2 fruit fly cellular contexts compared by ENCODE assay signal in the genomic region with DNA sequence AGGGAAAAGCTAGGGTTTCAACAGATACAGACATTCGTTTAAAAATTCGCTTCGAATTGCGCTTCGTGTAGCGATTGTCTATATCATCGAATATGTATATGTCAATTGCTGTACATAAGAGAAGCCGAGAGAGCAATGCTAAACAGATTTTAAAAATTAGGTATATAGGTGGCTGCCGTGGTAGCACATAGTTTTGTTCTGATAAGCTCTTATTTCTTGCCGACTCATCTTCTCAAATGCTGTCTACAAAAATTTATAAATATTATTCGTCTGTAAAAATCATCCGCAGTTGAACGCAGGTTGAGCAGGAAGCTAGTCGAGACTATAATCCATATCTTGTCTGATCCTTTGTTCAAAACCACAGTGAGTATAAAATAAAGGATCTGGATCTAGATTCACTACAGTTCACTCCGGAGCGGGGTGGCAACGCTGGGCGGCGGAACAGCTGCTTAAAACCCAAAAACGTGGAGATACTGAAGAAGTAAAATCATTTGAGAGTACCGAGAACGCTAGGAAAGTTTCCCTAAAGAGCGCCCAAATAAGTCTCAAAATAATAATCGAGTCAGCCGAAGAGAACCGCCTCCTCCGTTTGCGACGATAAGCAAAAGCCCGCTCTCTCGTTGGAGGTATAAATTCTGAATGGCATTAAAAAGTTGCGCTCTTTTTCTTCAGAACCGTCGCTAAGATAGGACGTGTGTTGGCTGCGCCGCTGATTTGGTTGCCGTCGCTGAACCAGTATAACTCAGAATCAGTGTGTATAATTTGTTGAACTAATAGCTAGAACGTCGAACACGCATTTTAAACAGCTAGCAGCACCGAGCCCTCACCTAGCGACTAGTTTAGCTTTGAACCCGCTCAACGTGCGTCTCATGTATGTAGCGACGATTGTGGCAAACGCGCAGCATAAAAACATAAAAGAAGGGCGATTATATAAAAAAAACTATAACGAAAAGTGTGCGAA.
TF ChIP-seq lines count a peak whose summit lies in the region.

No protein-coding gene starts in this region.

TF ChIP-seq in whole organism, adult, 20 proteins besides CTCF, POLR2A, EP300 and RAD21 (continued from another document):
- TF ChIP-seq Mnt (GFP tag; optimal IDR thresholded peaks at IDR 0.05; lab: Kevin White, UChicago) (peak; percentile 84), Crg-1 (GFP tag; optimal IDR thresholded peaks at IDR 0.05; lab: Kevin White, UChicago) (peak; percentile 7), toe (GFP tag; optimal IDR thresholded peaks at IDR 0.05; lab: Kevin White, UChicago) (no peak), CG33017 (tag; optimal IDR thresholded peaks at IDR 0.05; lab: Kevin White, UChicago) (peak; percentile 11)

TF ChIP-seq in whole organism, embryonic, 481 proteins besides CTCF, POLR2A, EP300 and RAD21 (continued from another document and continues in another):
- peak; percentile 24 for TF ChIP-seq Ets97D (GFP tag; optimal IDR thresholded peaks at IDR 0.05; lab: Kevin White, UChicago)
- TF ChIP-seq Hmx (GFP tag; optimal IDR thresholded peaks at IDR 0.05; lab: Kevin White, UChicago): no peak
- no peak; the same call in 1 of the 2 replicates for TF ChIP-seq MBD-R2 (GFP tag; IDR thresholded peaks at IDR 0.05; lab: Robert Waterston, UW)
- TF ChIP-seq E2f2 (GFP tag; IDR thresholded peaks at IDR 0.05; lab: Robert Waterston, UW): peak; percentile 59
- TF ChIP-seq CG15514 (GFP tag; optimal IDR thresholded peaks at IDR 0.05; lab: Kevin White, UChicago): peak; percentile 99
- TF ChIP-seq CG1602 (GFP tag; optimal IDR thresholded peaks at IDR 0.05; lab: Kevin White, UChicago): no peak
- no peak for TF ChIP-seq HmgD (GFP tag; optimal IDR thresholded peaks at IDR 0.05; lab: Kevin White, UChicago)
- peak; percentile 46; the same call in 1 of the 2 replicates for TF ChIP-seq CG32532 (GFP tag; IDR thresholded peaks at IDR 0.05; lab: Robert Waterston, UW)
- peak; percentile 70 for TF ChIP-seq Fer1 (GFP tag; optimal IDR thresholded peaks at IDR 0.05; lab: Kevin White, UChicago)
- TF ChIP-seq CG2678 (tag; optimal IDR thresholded peaks at IDR 0.05; lab: Kevin White, UChicago): no peak
- 0 out of 3 replicates have a peak, but pooled peaks have one; percentile 39 for TF ChIP-seq ci (GFP tag; IDR thresholded peaks at IDR 0.05; lab: Robert Waterston, UW)
- TF ChIP-seq CG8765 (GFP tag; IDR thresholded peaks at IDR 0.05; lab: Robert Waterston, UW): no peak
- TF ChIP-seq CG16779 (GFP tag; IDR thresholded peaks at IDR 0.05; lab: Robert Waterston, UW): no peak
- no peak for TF ChIP-seq CG31388 (GFP tag; optimal IDR thresholded peaks at IDR 0.05; lab: Kevin White, UChicago)
- TF ChIP-seq HLH3B (GFP tag; IDR thresholded peaks at IDR 0.05; lab: Robert Waterston, UW): no peak
- TF ChIP-seq Pdp1 (GFP tag; optimal IDR thresholded peaks at IDR 0.05; lab: Kevin White, UChicago): peak in 1 of 2 experiments; percentile 69
- peak; percentile 2 for TF ChIP-seq nerfin-1 (tag; optimal IDR thresholded peaks at IDR 0.05; lab: Kevin White, UChicago)
- TF ChIP-seq lilli (GFP tag; optimal IDR thresholded peaks at IDR 0.05; lab: Kevin White, UChicago): peak; percentile 29
- no peak for TF ChIP-seq CG6813 (GFP tag; optimal IDR thresholded peaks at IDR 0.05; lab: Kevin White, UChicago)
- TF ChIP-seq fd102C (GFP tag; optimal IDR thresholded peaks at IDR 0.05; lab: Kevin White, UChicago): no peak
- TF ChIP-seq Dbx (GFP tag; IDR thresholded peaks at IDR 0.05; lab: Robert Waterston, UW): peak; percentile 65; the same call in 2 of the 3 replicates
- no peak for TF ChIP-seq nmo (GFP tag; optimal IDR thresholded peaks at IDR 0.05; lab: Kevin White, UChicago)
- TF ChIP-seq shn (GFP tag; optimal IDR thresholded peaks at IDR 0.05; lab: Kevin White, UChicago): no peak
- no peak for TF ChIP-seq HLH54F (GFP tag; optimal IDR thresholded peaks at IDR 0.05; lab: Kevin White, UChicago)
- no peak for TF ChIP-seq sc (optimal IDR thresholded peaks at IDR 0.05; lab: Kevin White, UChicago)
- TF ChIP-seq sc (GFP tag; optimal IDR thresholded peaks at IDR 0.05; lab: Kevin White, UChicago): no peak
- TF ChIP-seq tx (GFP tag; optimal IDR thresholded peaks at IDR 0.05; lab: Kevin White, UChicago): no peak
- TF ChIP-seq CG31441 (GFP tag; IDR thresholded peaks at IDR 0.05; lab: Robert Waterston, UW): no peak; the same call in 1 of the 2 replicates
- no peak for TF ChIP-seq CG2120 (GFP tag; optimal IDR thresholded peaks at IDR 0.05; lab: Kevin White, UChicago)
- TF ChIP-seq inv (GFP tag; IDR thresholded peaks at IDR 0.05; lab: Robert Waterston, UW; ENCODE audit: partially characterized antibody): peak; percentile 29
- TF ChIP-seq vnd (GFP tag; IDR thresholded peaks at IDR 0.05; lab: Robert Waterston, UW; ENCODE audit: partially characterized antibody): no peak
- TF ChIP-seq toy (GFP tag; IDR thresholded peaks at IDR 0.05; lab: Robert Waterston, UW): no peak
- no peak for TF ChIP-seq disco-r (GFP tag; optimal IDR thresholded peaks at IDR 0.05; lab: Kevin White, UChicago)
- TF ChIP-seq B-H2 (GFP tag; optimal IDR thresholded peaks at IDR 0.05; lab: Kevin White, UChicago): peak; percentile 29
- TF ChIP-seq fd96Cb (tag; optimal IDR thresholded peaks at IDR 0.05; lab: Kevin White, UChicago): no peak
- peak; percentile 52 for TF ChIP-seq CG13287 (GFP tag; IDR thresholded peaks at IDR 0.05; lab: Robert Waterston, UW; ENCODE audit: partially characterized antibody)
- TF ChIP-seq Hr39 (optimal IDR thresholded peaks at IDR 0.05; lab: Kevin White, UChicago): no peak
- no peak for TF ChIP-seq zfh2 (GFP tag; optimal IDR thresholded peaks at IDR 0.05; lab: Kevin White, UChicago)
- no peak for TF ChIP-seq Sox102F (GFP tag; optimal IDR thresholded peaks at IDR 0.05; lab: Kevin White, UChicago)
- TF ChIP-seq CG12071 (GFP tag; optimal IDR thresholded peaks at IDR 0.05; lab: Kevin White, UChicago): no peak
- no peak for TF ChIP-seq CG3726 (GFP tag; IDR thresholded peaks at IDR 0.05; lab: Robert Waterston, UW)
- peak; percentile 36 for TF ChIP-seq CG31365 (tag; optimal IDR thresholded peaks at IDR 0.05; lab: Kevin White, UChicago)
- peak; percentile 87 for TF ChIP-seq CG11695 (GFP tag; IDR thresholded peaks at IDR 0.05; lab: Robert Waterston, UW)
- TF ChIP-seq CG13296 (GFP tag; optimal IDR thresholded peaks at IDR 0.05; lab: Kevin White, UChicago): peak; percentile 64
- no peak for TF ChIP-seq ATbp (GFP tag; optimal IDR thresholded peaks at IDR 0.05; lab: Kevin White, UChicago)
- TF ChIP-seq ranshi (GFP tag; IDR thresholded peaks at IDR 0.05; lab: Robert Waterston, UW): no peak
- TF ChIP-seq CG15601 (tag; optimal IDR thresholded peaks at IDR 0.05; lab: Kevin White, UChicago): peak; percentile 17
- TF ChIP-seq CG2875 (GFP tag; optimal IDR thresholded peaks at IDR 0.05; lab: Kevin White, UChicago): no peak
- TF ChIP-seq ken (GFP tag; IDR thresholded peaks at IDR 0.05; lab: Robert Waterston, UW): no peak; the same call in 2 of the 3 replicates
- TF ChIP-seq Jarid2 (GFP tag; optimal IDR thresholded peaks at IDR 0.05; lab: Kevin White, UChicago): peak; percentile 0
- no peak for TF ChIP-seq odd (GFP tag; optimal IDR thresholded peaks at IDR 0.05; lab: Kevin White, UChicago)
- TF ChIP-seq hth (optimal IDR thresholded peaks at IDR 0.05; lab: Kevin White, UChicago): no peak
- TF ChIP-seq CG9437 (GFP tag; optimal IDR thresholded peaks at IDR 0.05; lab: Kevin White, UChicago): no peak
- no peak for TF ChIP-seq Aef1 (GFP tag; IDR thresholded peaks at IDR 0.05; lab: Robert Waterston, UW)
- TF ChIP-seq prd (optimal IDR thresholded peaks at IDR 0.05; lab: Kevin White, UChicago): no peak
- no peak for TF ChIP-seq prd (GFP tag; IDR thresholded peaks at IDR 0.05; lab: Robert Waterston, UW)
- no peak for TF ChIP-seq CG18619 (GFP tag; optimal IDR thresholded peaks at IDR 0.05; lab: Kevin White, UChicago)
- no peak for TF ChIP-seq CG4707 (GFP tag; optimal IDR thresholded peaks at IDR 0.05; lab: Kevin White, UChicago)
- TF ChIP-seq Gug (GFP tag; IDR thresholded peaks at IDR 0.05; lab: Robert Waterston, UW): no peak
- TF ChIP-seq dysf (GFP tag; IDR thresholded peaks at IDR 0.05; lab: Robert Waterston, UW): no peak
- peak; percentile 98 for TF ChIP-seq CG3163 (GFP tag; optimal IDR thresholded peaks at IDR 0.05; lab: Kevin White, UChicago)
- TF ChIP-seq pho (GFP tag; optimal IDR thresholded peaks at IDR 0.05; lab: Kevin White, UChicago): no peak
- no peak for TF ChIP-seq lov (optimal IDR thresholded peaks at IDR 0.05; lab: Kevin White, UChicago)
- TF ChIP-seq lov (GFP tag; IDR thresholded peaks at IDR 0.05; lab: Robert Waterston, UW): no peak
- TF ChIP-seq CG10366 (GFP tag; IDR thresholded peaks at IDR 0.05; lab: Robert Waterston, UW): no peak
- TF ChIP-seq Hr3 (GFP tag; optimal IDR thresholded peaks at IDR 0.05; lab: Kevin White, UChicago): no peak
- peak; percentile 15 for TF ChIP-seq CG12219 (GFP tag; optimal IDR thresholded peaks at IDR 0.05; lab: Kevin White, UChicago)
- peak; percentile 56 for TF ChIP-seq CG17385 (GFP tag; optimal IDR thresholded peaks at IDR 0.05; lab: Kevin White, UChicago)
- peak; percentile 22 for TF ChIP-seq unpg (GFP tag; optimal IDR thresholded peaks at IDR 0.05; lab: Kevin White, UChicago)
- no peak for TF ChIP-seq CG10209 (GFP tag; optimal IDR thresholded peaks at IDR 0.05; lab: Kevin White, UChicago)
- TF ChIP-seq CG13424 (tag; optimal IDR thresholded peaks at IDR 0.05; lab: Kevin White, UChicago): peak; percentile 0
- TF ChIP-seq NK7.1 (GFP tag; optimal IDR thresholded peaks at IDR 0.05; lab: Kevin White, UChicago): no peak
- no peak for TF ChIP-seq ERR (GFP tag; optimal IDR thresholded peaks at IDR 0.05; lab: Kevin White, UChicago)
- no peak for TF ChIP-seq oc (tag; optimal IDR thresholded peaks at IDR 0.05; lab: Kevin White, UChicago)
- no peak for TF ChIP-seq vfl (GFP tag; optimal IDR thresholded peaks at IDR 0.05; lab: Kevin White, UChicago)
- no peak for TF ChIP-seq CG10147 (GFP tag; optimal IDR thresholded peaks at IDR 0.05; lab: Kevin White, UChicago)
- TF ChIP-seq CG12155 (GFP tag; optimal IDR thresholded peaks at IDR 0.05; lab: Kevin White, UChicago): no peak
- TF ChIP-seq CG6654 (GFP tag; optimal IDR thresholded peaks at IDR 0.05; lab: Kevin White, UChicago): no peak
- 0 out of 3 replicates have a peak, but pooled peaks have one; percentile 21 for TF ChIP-seq knrl (GFP tag; IDR thresholded peaks at IDR 0.05; lab: Robert Waterston, UW; ENCODE audit: partially characterized antibody)
- TF ChIP-seq gcm (GFP tag; optimal IDR thresholded peaks at IDR 0.05; lab: Kevin White, UChicago): peak; percentile 59
- TF ChIP-seq Dp (GFP tag; optimal IDR thresholded peaks at IDR 0.05; lab: Kevin White, UChicago): peak; percentile 40
- TF ChIP-seq CG1603 (tag; optimal IDR thresholded peaks at IDR 0.05; lab: Kevin White, UChicago): peak; percentile 34
- TF ChIP-seq CG14860 (GFP tag; IDR thresholded peaks at IDR 0.05; lab: Robert Waterston, UW; ENCODE audit: partially characterized antibody): no peak
- TF ChIP-seq jumu (GFP tag; optimal IDR thresholded peaks at IDR 0.05; lab: Kevin White, UChicago): no peak
- TF ChIP-seq Sox100B (GFP tag; optimal IDR thresholded peaks at IDR 0.05; lab: Kevin White, UChicago): no peak
- no peak for TF ChIP-seq CG9876 (GFP tag; optimal IDR thresholded peaks at IDR 0.05; lab: Kevin White, UChicago)
- peak; percentile 82 for TF ChIP-seq pros (GFP tag; optimal IDR thresholded peaks at IDR 0.05; lab: Kevin White, UChicago)
- TF ChIP-seq Nf-YC (tag; optimal IDR thresholded peaks at IDR 0.05; lab: Kevin White, UChicago): peak; percentile 40
- TF ChIP-seq CG34224 (GFP tag; IDR thresholded peaks at IDR 0.05; lab: Robert Waterston, UW; ENCODE audit: partially characterized antibody): peak; percentile 70
- TF ChIP-seq sna (GFP tag; IDR thresholded peaks at IDR 0.05; lab: Robert Waterston, UW; ENCODE audit: partially characterized antibody): peak; percentile 54
- TF ChIP-seq h (optimal IDR thresholded peaks at IDR 0.05; lab: Kevin White, UChicago): no peak
- no peak for TF ChIP-seq CG17912 (GFP tag; optimal IDR thresholded peaks at IDR 0.05; lab: Kevin White, UChicago)
- no peak for TF ChIP-seq dimm (GFP tag; IDR thresholded peaks at IDR 0.05; lab: Robert Waterston, UW)
- peak; percentile 52; the same call in 1 of the 2 replicates for TF ChIP-seq Adf1 (GFP tag; IDR thresholded peaks at IDR 0.05; lab: Robert Waterston, UW)
- no peak for TF ChIP-seq gce (GFP tag; IDR thresholded peaks at IDR 0.05; lab: Robert Waterston, UW)
- no peak for TF ChIP-seq CG2129 (GFP tag; IDR thresholded peaks at IDR 0.05; lab: Robert Waterston, UW; ENCODE audit: partially characterized antibody)
- TF ChIP-seq gcm2 (GFP tag; optimal IDR thresholded peaks at IDR 0.05; lab: Kevin White, UChicago): no peak
- no peak for TF ChIP-seq CG1233 (GFP tag; optimal IDR thresholded peaks at IDR 0.05; lab: Kevin White, UChicago)
- TF ChIP-seq Dref (GFP tag; IDR thresholded peaks at IDR 0.05; lab: Robert Waterston, UW): no peak
- TF ChIP-seq Dad (GFP tag; optimal IDR thresholded peaks at IDR 0.05; lab: Kevin White, UChicago): no peak
- no peak for TF ChIP-seq danr (GFP tag; IDR thresholded peaks at IDR 0.05; lab: Robert Waterston, UW)
- no peak for TF ChIP-seq Meics (GFP tag; optimal IDR thresholded peaks at IDR 0.05; lab: Kevin White, UChicago)
- peak; percentile 25 for TF ChIP-seq CG2712 (tag; optimal IDR thresholded peaks at IDR 0.05; lab: Kevin White, UChicago)
- no peak for TF ChIP-seq CG10654 (GFP tag; optimal IDR thresholded peaks at IDR 0.05; lab: Kevin White, UChicago)
- TF ChIP-seq zf30C (GFP tag; optimal IDR thresholded peaks at IDR 0.05; lab: Kevin White, UChicago): no peak
- no peak for TF ChIP-seq mld (GFP tag; IDR thresholded peaks at IDR 0.05; lab: Robert Waterston, UW; ENCODE audit: partially characterized antibody)
- peak; percentile 76 for TF ChIP-seq row (GFP tag; IDR thresholded peaks at IDR 0.05; lab: Robert Waterston, UW)
- no peak for TF ChIP-seq Elba2 (GFP tag; optimal IDR thresholded peaks at IDR 0.05; lab: Kevin White, UChicago)
- no peak for TF ChIP-seq tin (GFP tag; optimal IDR thresholded peaks at IDR 0.05; lab: Kevin White, UChicago)
- peak; percentile 17; the same call in 1 of the 2 replicates for TF ChIP-seq amos (GFP tag; IDR thresholded peaks at IDR 0.05; lab: Robert Waterston, UW; ENCODE audit: partially characterized antibody)
- no peak for TF ChIP-seq Chrac-16 (GFP tag; optimal IDR thresholded peaks at IDR 0.05; lab: Kevin White, UChicago)
- TF ChIP-seq CG13894 (tag; optimal IDR thresholded peaks at IDR 0.05; lab: Kevin White, UChicago): peak; percentile 80
- TF ChIP-seq CG18764 (GFP tag; optimal IDR thresholded peaks at IDR 0.05; lab: Kevin White, UChicago): no peak
- TF ChIP-seq D (optimal IDR thresholded peaks at IDR 0.05; lab: Kevin White, UChicago): no peak
- no peak for TF ChIP-seq D (GFP tag; optimal IDR thresholded peaks at IDR 0.05; lab: Kevin White, UChicago)
- peak; percentile 19; the same call in 1 of the 2 replicates for TF ChIP-seq Scr (GFP tag; IDR thresholded peaks at IDR 0.05; lab: Robert Waterston, UW; ENCODE audit: partially characterized antibody)
- TF ChIP-seq CkIIα-i1 (GFP tag; IDR thresholded peaks at IDR 0.05; lab: Robert Waterston, UW): no peak
